Worm (Caenorhabditis elegans) whole organism, L4/young adult: Measurements from ENCODE around the gene byn-1.

Source experiments
- W03F9.2 ChIP-seq: fragments of 150-350 bp; optimal IDR thresholded peaks from 2 replicates; lab custom pipeline; 2014; ENCODE audit warnings: missing biosample characterization, missing genetic modification characterization
- dao-5 ChIP-seq: sonication (generic microtip); optimal IDR thresholded peaks from 2 replicates; lab custom pipeline; 2016; ENCODE audit warnings: missing genotype, missing genetic modification characterization, moderate library complexity, missing compliant biosample characterization
- him-1 ChIP-seq: sonication (generic microtip); optimal IDR thresholded peaks from 2 replicates; lab custom pipeline; 2016; ENCODE audit warnings: missing genotype, missing genetic modification reagents, missing genetic modification characterization, missing compliant biosample characterization

Gene byn-1

DNA sequence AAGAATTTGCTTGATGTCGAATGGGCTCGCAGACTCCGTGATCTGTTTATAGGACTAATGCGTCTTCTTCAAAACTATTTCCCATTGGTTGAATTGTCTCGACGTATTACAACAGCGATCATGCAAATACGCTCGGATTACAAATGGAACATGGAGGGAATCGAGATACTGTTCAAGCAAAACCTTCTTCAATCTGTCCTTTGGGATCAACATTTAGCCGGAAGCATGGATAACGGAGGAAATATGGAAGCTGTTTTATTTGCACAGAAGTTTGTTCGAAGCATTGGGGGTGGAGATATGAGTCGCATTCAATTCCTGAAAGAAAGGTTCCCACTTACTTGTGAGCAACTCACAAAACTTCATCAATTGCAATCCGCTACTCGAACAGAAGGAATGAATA is 24.0 kb downstream of the byn-1 start:
- TF ChIP-seq W03F9.2 (tag; lab: Kevin White, UChicago) (no peak), dao-5 (tag; lab: Kevin White, UChicago) (no peak), him-1 (tag; lab: Kevin White, UChicago) (no peak)

- TF ChIP-seq him-1 (tag; lab: Kevin White, UChicago), result no peak
- TF ChIP-seq W03F9.2 (tag; lab: Kevin White, UChicago), result no peak
- no peak for TF ChIP-seq dao-5 (tag; lab: Kevin White, UChicago)
These were observed 27.0 kb downstream of the byn-1 start for ce11 chrIII:6958674-6959241.

DNA sequence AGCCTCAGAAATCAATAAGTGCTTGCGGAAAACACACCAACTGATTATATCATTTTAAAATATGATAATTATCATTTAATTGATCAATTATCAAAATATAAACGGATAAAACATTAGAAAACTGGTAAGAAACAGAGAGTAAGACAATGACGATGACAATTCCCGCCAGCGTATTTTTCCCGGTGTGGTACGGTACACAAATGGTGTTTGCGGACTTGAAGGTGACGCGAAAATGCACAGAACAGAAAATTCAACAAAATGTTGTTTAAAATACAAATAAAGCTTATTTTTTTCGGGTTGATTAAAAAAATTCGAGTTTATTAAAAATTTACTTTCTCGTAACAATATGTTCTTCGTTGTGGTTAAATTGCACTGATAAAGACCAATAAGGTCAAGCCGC is 29.4 kb downstream of the byn-1 start:
- TF ChIP-seq him-1 (tag; lab: Kevin White, UChicago), result no peak
- TF ChIP-seq W03F9.2 (tag; lab: Kevin White, UChicago), result peak; percentile 42

- no peak for TF ChIP-seq him-1 (tag; lab: Kevin White, UChicago)
These were observed 30.2 kb downstream of the byn-1 start, which contains the start of the genes rpn-6.1 and F57B9.1 for ce11 chrIII:6961937-6962504. Gene rpn-6.1, minus strand, starts transcription at chrIII:6962001. Gene F57B9.1, plus strand, starts transcription at chrIII:6962090.

DNA sequence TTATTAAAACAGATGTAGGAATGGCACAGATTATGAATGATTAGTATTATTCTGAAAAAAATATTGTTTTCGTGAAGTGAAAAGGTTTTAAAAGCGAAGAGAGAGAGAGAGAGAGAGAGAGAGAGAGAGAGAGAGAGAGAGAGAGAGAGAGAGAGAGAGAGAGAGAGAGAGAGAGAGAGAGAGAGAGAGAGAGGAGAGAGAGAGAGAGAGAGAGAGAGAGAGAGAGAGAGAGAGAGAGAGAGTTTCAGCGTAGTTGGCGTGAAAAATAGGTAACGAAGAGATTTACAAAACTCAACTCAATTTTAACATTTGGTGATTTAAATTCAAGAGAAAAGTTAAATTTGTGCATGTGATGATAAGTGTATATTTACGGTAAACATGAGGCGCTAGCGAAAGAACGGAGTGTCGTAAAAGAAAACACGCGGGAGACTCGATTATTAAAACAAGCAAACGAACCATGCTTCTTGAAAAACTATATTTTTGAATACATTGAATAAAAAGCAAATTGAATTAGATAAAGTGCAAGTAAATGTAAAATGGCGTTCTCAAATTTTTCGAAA is 36.4 kb downstream of the byn-1 start, which contains the start of gene panl-2:
panl-2 (minus strand) TSS at position 51 of the 560 bp plus-strand sequence.
- TF ChIP-seq dao-5 (tag; lab: Kevin White, UChicago) (no peak), him-1 (tag; lab: Kevin White, UChicago) (no peak), W03F9.2 (tag; lab: Kevin White, UChicago) (no peak)

DNA sequence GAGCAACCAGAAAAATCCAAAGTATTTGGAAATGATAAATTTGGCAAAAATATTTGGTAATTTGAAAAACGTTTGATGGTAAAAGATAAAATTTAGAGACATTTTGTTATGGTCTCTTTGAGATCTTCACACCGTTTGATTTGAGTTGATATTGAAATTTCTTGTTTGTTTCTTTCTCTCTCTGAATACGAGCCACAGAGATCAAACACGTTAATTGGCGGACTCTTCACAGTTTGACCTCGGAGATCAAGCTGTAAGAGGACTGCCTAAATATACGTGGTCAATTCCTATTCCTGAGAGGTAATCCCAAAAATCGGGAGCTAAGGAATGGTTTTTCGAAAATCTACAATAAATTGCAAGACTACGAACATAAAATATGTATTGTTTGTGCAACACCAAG is 36.9 kb downstream of the byn-1 start:
- TF ChIP-seq him-1 (tag; lab: Kevin White, UChicago) (no peak), dao-5 (tag; lab: Kevin White, UChicago) (no peak), W03F9.2 (tag; lab: Kevin White, UChicago) (no peak)

ce11 chrIII:6969090-6969489 is 37.3 kb downstream of the byn-1 start, which contains the start of gene F31E3.12:
Gene F31E3.12, plus strand, starts transcription at chrIII:6969390.
- no peak for TF ChIP-seq W03F9.2 (tag; lab: Kevin White, UChicago)
- TF ChIP-seq dao-5 (tag; lab: Kevin White, UChicago), result no peak
- no peak for TF ChIP-seq him-1 (tag; lab: Kevin White, UChicago)

ce11 chrIII:6969781-6970342 is 38.1 kb downstream of the byn-1 start:
- no peak for TF ChIP-seq him-1 (tag; lab: Kevin White, UChicago)
- TF ChIP-seq dao-5 (tag; lab: Kevin White, UChicago), result peak; percentile 25
- peak; percentile 50 for TF ChIP-seq W03F9.2 (tag; lab: Kevin White, UChicago)

DNA sequence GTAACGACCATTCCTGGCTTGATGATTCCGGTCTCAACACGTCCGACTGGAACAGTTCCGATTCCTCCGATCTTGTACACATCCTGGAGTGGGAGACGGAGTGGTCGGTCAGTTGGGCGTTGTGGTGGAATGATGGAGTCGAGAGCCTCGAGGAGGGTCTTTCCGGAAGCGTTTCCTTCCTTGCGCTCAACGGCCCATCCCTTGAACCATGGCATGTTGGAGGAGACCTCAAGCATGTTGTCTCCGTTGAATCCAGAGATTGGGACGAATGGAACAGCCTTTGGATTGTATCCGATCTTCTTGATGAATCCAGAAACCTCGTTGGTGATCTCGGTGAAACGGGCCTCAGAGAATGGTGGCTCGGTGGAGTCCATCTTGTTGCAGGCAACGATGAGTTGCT is 38.9 kb downstream of the byn-1 start:
- TF ChIP-seq W03F9.2 (tag; lab: Kevin White, UChicago) (no peak), him-1 (tag; lab: Kevin White, UChicago) (no peak), dao-5 (tag; lab: Kevin White, UChicago) (no peak)

- TF ChIP-seq dao-5 (tag; lab: Kevin White, UChicago), result no peak
- peak; percentile 80 for TF ChIP-seq him-1 (tag; lab: Kevin White, UChicago)
- peak; percentile 97 for TF ChIP-seq W03F9.2 (tag; lab: Kevin White, UChicago)
These were observed 40.0 kb downstream of the byn-1 start, which contains the start of the genes eef-1A.1 and rfc-4 for ce11 chrIII:6971662-6972284. Gene eef-1A.1, minus strand, starts transcription at chrIII:6971712. Gene rfc-4, plus strand, starts transcription at chrIII:6972253.

DNA sequence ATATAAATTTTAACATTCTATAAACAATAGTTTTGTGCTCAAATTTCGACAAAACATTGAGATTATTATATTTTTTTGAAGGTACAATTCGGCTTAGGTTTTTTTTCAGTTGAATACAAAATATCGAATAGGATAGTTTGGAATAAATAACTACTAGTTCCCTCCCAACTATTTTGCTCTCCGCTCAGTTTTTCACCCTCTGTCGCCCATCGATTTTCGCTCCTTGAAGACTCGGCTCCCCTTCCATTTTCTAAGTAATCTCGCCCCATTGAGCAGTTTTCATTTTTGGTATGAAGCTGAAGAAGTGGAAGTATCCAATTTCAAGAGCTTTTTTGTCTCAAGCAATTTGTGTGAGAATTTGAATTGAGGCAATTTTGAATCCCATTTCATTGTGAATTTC is 41.9 kb downstream of the byn-1 start, which contains the start of gene F31E3.2:
F31E3.2 (plus strand) TSS at position 301 of the 400 bp plus-strand sequence.
- TF ChIP-seq him-1 (tag; lab: Kevin White, UChicago) (no peak), dao-5 (tag; lab: Kevin White, UChicago) (no peak), W03F9.2 (tag; lab: Kevin White, UChicago) (no peak)

- no peak for TF ChIP-seq him-1 (tag; lab: Kevin White, UChicago)
- TF ChIP-seq W03F9.2 (tag; lab: Kevin White, UChicago), result no peak
These were observed 43.2 kb downstream of the byn-1 start for ce11 chrIII:6974952-6975351.

- TF ChIP-seq him-1 (tag; lab: Kevin White, UChicago), result no peak
- no peak for TF ChIP-seq W03F9.2 (tag; lab: Kevin White, UChicago)
- TF ChIP-seq dao-5 (tag; lab: Kevin White, UChicago), result no peak
These were observed 47.1 kb downstream of the byn-1 start for ce11 chrIII:6978875-6979274.
